Worm (Caenorhabditis elegans): ENCODE measurements around the gene era-1.

- no peak for TF ChIP-seq zag-1 (tag; optimal IDR thresholded peaks at IDR 0.05)
- TF ChIP-seq lsy-2 (tag; optimal IDR thresholded peaks at IDR 0.05), result no peak
- no peak for TF ChIP-seq nhr-237 (tag; optimal IDR thresholded peaks at IDR 0.05)
- no peak for TF ChIP-seq blmp-1 (tag; optimal IDR thresholded peaks at IDR 0.05; ENCODE audit: insufficient read depth)
- no peak for TF ChIP-seq lin-13 (GFP tag; optimal IDR thresholded peaks at IDR 0.05)
- TF ChIP-seq nhr-11 (tag; optimal IDR thresholded peaks at IDR 0.05), result no peak
- TF ChIP-seq sma-3 (GFP tag; optimal IDR thresholded peaks at IDR 0.05), result no peak
- TF ChIP-seq snpc-4 (tag; optimal IDR thresholded peaks at IDR 0.05), result no peak
- TF ChIP-seq nhr-6 (tag; optimal IDR thresholded peaks at IDR 0.05), result no peak
- no peak for TF ChIP-seq nhr-77 (tag; optimal IDR thresholded peaks at IDR 0.05)
- peak; percentile 23 for TF ChIP-seq fos-1 (tag; optimal IDR thresholded peaks at IDR 0.05)
- no peak for TF ChIP-seq F13H6.1 (tag; optimal IDR thresholded peaks at IDR 0.05)
Observed at ce11 chrV:6666557-6666956, 36.3 kb upstream of the era-1 start.

Measured in whole organism, L2 larva.